Fruit fly (Drosophila melanogaster) whole organism: Measurements from ENCODE around the gene Tps1.

ENCODE experiments used
- CG8478 ChIP-seq: fragments of >200 bp; optimal IDR thresholded peaks from 2 replicates; lab custom pipeline; 2018; ENCODE audit warnings: inconsistent platforms
- Dll ChIP-seq: fragments of >200 bp; optimal IDR thresholded peaks from 2 replicates; lab custom pipeline; 2017
- EcR ChIP-seq, 2 experiments: fragments of >200 bp; optimal IDR thresholded peaks; 2 replicates each; lab custom pipeline; 2017; ENCODE audit warnings: missing biosample characterization in 2 of 2, missing genetic modification characterization in 2 of 2, missing genetic modification reagents in 2 of 2
- pan ChIP-seq: fragments of >200 bp; optimal IDR thresholded peaks from 2 replicates; lab custom pipeline; 2017
- psq ChIP-seq: fragments of >200 bp; optimal IDR thresholded peaks from 2 replicates; lab custom pipeline; 2017
- usp ChIP-seq: fragments of >200 bp; optimal IDR thresholded peaks from 2 replicates; lab custom pipeline; 2017; ENCODE audit warnings: missing biosample characterization, missing genetic modification characterization, mixed read lengths

The Tps1 gene

dm6 chr2L:4361438-4361975 lies 26.6 kb upstream of the Tps1 start, which contains the start of gene Traf4:
Gene Traf4, plus strand, starts transcription at chr2L:4361925.
- no peak for TF ChIP-seq CG8478
- TF ChIP-seq pan (lab: Kevin White, UChicago): no peak
- TF ChIP-seq usp: no peak
- no peak for TF ChIP-seq psq (lab: Kevin White, UChicago)

- TF ChIP-seq pan (lab: Kevin White, UChicago) (no peak), EcR (GFP tag; optimal IDR thresholded peaks at IDR 0.05; lab: Kevin White, UChicago) (no peak), usp (no peak), Dll (lab: Kevin White, UChicago) (no peak), CG8478 (no peak), psq (lab: Kevin White, UChicago) (no peak)
These were observed 24.3 kb upstream of the Tps1 start for dm6 chr2L:4363707-4364270.

- TF ChIP-seq pan (lab: Kevin White, UChicago) (no peak), usp (no peak), EcR (GFP tag; optimal IDR thresholded peaks at IDR 0.05; lab: Kevin White, UChicago) (no peak), psq (lab: Kevin White, UChicago) (no peak), Dll (lab: Kevin White, UChicago) (no peak), CG8478 (no peak)
These were observed 23.2 kb upstream of the Tps1 start for dm6 chr2L:4364914-4365313.

dm6 chr2L:4365792-4366326 lies 22.3 kb upstream of the Tps1 start:
- TF ChIP-seq usp: no peak
- TF ChIP-seq psq (lab: Kevin White, UChicago): no peak
- TF ChIP-seq Dll (lab: Kevin White, UChicago): no peak
- no peak for TF ChIP-seq CG8478
- no peak for TF ChIP-seq pan (lab: Kevin White, UChicago)
- no peak for TF ChIP-seq EcR (GFP tag; optimal IDR thresholded peaks at IDR 0.05; lab: Kevin White, UChicago)

DNA sequence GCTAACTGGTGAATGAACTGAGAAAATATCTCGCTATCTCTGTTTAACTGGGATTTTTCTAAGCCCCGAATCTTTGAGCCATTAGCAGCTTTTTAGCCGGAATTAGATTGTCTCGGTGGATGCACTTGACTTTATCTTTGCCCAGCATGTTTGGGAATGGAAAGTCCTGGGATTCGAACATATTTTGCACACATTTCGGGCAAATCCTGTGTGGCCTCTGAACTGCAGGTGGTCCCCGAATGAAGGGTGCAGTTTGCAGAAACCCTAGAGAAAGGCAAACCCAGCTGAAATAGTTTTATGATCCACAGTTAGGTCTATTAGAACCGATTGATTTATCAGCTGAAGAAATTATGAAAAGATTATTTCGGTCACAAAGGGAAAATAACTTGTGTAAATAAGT lies 21.5 kb upstream of the Tps1 start:
- no peak for TF ChIP-seq usp
- no peak for TF ChIP-seq Dll (lab: Kevin White, UChicago)
- TF ChIP-seq psq (lab: Kevin White, UChicago): no peak
- no peak for TF ChIP-seq EcR (GFP tag; optimal IDR thresholded peaks at IDR 0.05; lab: Kevin White, UChicago)
- no peak for TF ChIP-seq CG8478
- TF ChIP-seq pan (lab: Kevin White, UChicago): no peak

DNA sequence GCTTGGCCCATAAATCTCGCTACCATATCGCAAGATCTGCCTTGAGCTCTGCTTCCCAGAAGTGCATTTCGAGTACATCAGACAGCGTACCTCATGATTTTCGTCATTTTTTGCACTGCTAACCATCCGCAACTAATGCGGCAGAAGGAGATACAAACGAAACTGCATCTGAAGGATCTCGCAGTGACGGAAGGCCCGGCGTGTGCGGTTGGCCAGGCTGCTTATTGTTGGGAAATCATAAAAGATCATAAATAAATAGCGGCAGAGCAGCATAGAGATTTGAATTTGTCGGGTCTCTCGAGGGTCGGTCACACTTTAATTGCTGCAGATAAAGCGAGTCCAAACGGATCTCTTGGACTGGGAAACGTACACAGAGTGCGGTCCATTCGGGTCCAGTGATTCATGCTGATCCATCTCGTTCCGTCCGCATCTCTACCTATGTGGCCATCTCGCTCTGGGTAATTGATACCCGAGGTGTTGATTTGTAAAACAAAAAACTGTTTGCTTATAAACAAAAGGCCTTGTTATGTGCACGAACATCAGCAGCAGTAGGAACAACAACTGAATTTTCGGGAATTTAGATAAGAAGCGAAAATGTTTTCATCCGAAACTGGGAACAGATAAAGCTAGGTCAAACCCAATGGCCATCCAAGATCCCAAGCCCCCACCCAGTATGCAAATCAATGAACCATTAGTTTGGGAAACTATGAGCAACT lies 19.4 kb upstream of the Tps1 start:
- TF ChIP-seq psq (lab: Kevin White, UChicago): no peak
- TF ChIP-seq EcR (GFP tag; optimal IDR thresholded peaks at IDR 0.05; lab: Kevin White, UChicago): no peak
- no peak for TF ChIP-seq CG8478
- no peak for TF ChIP-seq Dll (lab: Kevin White, UChicago)
- no peak for TF ChIP-seq usp
- no peak for TF ChIP-seq pan (lab: Kevin White, UChicago)

DNA sequence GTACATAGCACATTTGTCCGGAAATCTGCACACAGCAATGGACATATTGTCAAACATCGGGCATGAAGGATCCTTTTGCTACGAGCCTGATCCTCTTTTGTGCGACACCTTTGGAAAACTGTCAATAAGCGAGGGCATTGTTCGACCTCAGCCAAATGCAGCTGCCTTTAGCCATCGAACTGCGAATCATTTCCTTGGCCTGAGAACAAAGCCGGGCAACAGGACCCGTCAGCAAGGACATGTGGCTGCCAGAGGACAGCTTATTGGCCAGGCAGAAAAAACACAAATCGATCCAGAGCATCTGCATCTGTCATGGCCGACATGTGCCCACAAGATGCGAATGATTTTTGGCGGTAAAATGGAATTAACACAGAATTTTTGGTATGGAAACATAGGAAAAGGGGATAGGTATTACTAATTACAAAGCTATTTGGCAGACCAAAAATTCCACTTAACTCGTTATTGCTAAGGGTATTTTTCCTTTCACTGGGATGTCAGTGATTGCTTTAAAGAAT lies 18.1 kb upstream of the Tps1 start:
- TF ChIP-seq psq (lab: Kevin White, UChicago) (no peak), pan (lab: Kevin White, UChicago) (no peak), CG8478 (no peak), Dll (lab: Kevin White, UChicago) (no peak), EcR (GFP tag; optimal IDR thresholded peaks at IDR 0.05; lab: Kevin White, UChicago) (no peak), usp (no peak)

dm6 chr2L:4370592-4370991 lies 17.5 kb upstream of the Tps1 start:
- TF ChIP-seq CG8478 (no peak), usp (no peak), Dll (lab: Kevin White, UChicago) (no peak), EcR (GFP tag; optimal IDR thresholded peaks at IDR 0.05; lab: Kevin White, UChicago) (no peak), pan (lab: Kevin White, UChicago) (no peak), psq (lab: Kevin White, UChicago) (no peak)

- TF ChIP-seq CG8478 (peak; percentile 87), EcR (GFP tag; optimal IDR thresholded peaks at IDR 0.05; lab: Kevin White, UChicago) (no peak), Dll (lab: Kevin White, UChicago) (peak; percentile 62), psq (lab: Kevin White, UChicago) (no peak)
These were observed 16.5 kb upstream of the Tps1 start for dm6 chr2L:4371516-4372136.

DNA sequence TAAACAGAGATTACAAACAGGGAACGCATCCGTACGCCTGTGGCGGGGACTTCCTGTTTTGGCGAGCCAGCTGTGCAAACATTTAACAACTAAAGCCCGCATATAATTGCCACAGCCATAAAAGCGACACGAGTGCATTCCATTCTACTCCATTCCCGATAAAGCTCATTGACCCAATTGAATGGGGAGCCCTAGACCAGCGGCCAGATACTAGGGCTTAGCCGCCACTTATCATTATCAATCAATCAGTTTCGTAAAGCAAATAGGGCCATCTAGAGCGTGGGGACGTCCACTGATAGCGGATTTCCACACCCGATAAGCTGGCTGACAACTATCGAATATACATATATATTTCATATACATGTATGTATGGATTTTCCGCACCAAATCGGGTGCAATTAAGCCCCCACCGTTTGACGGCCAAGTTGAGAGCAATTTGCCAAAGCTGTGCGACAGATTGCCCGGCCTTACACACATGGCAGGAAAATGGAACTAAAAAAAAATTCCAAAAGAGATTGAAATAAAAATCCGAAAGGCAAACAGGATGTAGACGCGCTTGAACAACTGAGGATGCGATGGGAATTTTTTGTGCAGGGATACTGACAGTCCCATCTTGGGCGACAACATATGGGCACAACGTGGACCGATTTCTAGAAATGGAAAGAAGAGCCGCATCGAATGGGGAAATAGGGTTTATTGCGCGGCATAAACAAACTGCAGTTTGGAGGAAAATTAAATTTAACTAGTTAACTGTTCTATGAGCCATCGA lies 15.1 kb upstream of the Tps1 start:
- TF ChIP-seq psq (lab: Kevin White, UChicago): no peak
- TF ChIP-seq usp: no peak
- no peak for TF ChIP-seq CG8478
- TF ChIP-seq Dll (lab: Kevin White, UChicago): no peak
- TF ChIP-seq EcR (GFP tag; optimal IDR thresholded peaks at IDR 0.05; lab: Kevin White, UChicago): no peak
- no peak for TF ChIP-seq pan (lab: Kevin White, UChicago)
